Worm (Caenorhabditis elegans): ENCODE data around the gene F45D11.7.
"Not testable (repeated sequence)": the region's sequence is repeated elsewhere in the genome, so short reads cannot be mapped to it uniquely, and the experiment has no call there.

ce11 chrII:994231-994630 lies at the start of gene F45D11.7:
- TF ChIP-seq sdc-2 (tag; optimal IDR thresholded peaks at IDR 0.05); pha-2 (tag; optimal IDR thresholded peaks at IDR 0.05); unc-3 (GFP tag; conservative IDR thresholded peaks at IDR 0.05); unc-3 (tag; optimal IDR thresholded peaks at IDR 0.05); ama-1 (optimal IDR thresholded peaks at IDR 0.05); F13H6.1 (tag; optimal IDR thresholded peaks at IDR 0.05); fkh-10 (GFP tag; optimal IDR thresholded peaks at IDR 0.05); ceh-18 (tag; optimal IDR thresholded peaks at IDR 0.05); nhr-11 (tag; optimal IDR thresholded peaks at IDR 0.05): not testable (repeated sequence)
